Fruit fly (Drosophila melanogaster): ENCODE measurements around the gene CG14298.

Gene CG14298

dm6 chr3R:18914594-18915275, 39.4 kb downstream of the CG14298 start, which contains the start of gene Xrp1 (continued):
- no peak for TF ChIP-seq usp (GFP tag; optimal IDR thresholded peaks at IDR 0.05)
- peak; percentile 28 for TF ChIP-seq Sp1 (GFP tag; optimal IDR thresholded peaks at IDR 0.05)
- no peak for TF ChIP-seq Hr78 (GFP tag; optimal IDR thresholded peaks at IDR 0.05)
- no peak for TF ChIP-seq N (GFP tag; optimal IDR thresholded peaks at IDR 0.05)
- TF ChIP-seq Jra (GFP tag; optimal IDR thresholded peaks at IDR 0.05) = peak; percentile 48

- no peak for TF ChIP-seq Hr83 (GFP tag; optimal IDR thresholded peaks at IDR 0.05; ENCODE audit: poor library complexity, severe bottlenecking)
These were observed 40.4 kb downstream of the CG14298 start for dm6 chr3R:18915644-18916194.

- TF ChIP-seq ey (GFP tag; optimal IDR thresholded peaks at IDR 0.05) (no peak), CrebA (GFP tag; optimal IDR thresholded peaks at IDR 0.05; ENCODE audit: borderline replicate concordance) (peak; percentile 93), Hr78 (GFP tag; optimal IDR thresholded peaks at IDR 0.05) (no peak), HLH106 (tag; optimal IDR thresholded peaks at IDR 0.05) (peak; percentile 40), CG32264 (GFP tag; optimal IDR thresholded peaks at IDR 0.05) (no peak), br (GFP tag; optimal IDR thresholded peaks at IDR 0.05) (peak; percentile 63), GATAd (GFP tag; optimal IDR thresholded peaks at IDR 0.05) (no peak), Rel (GFP tag; optimal IDR thresholded peaks at IDR 0.05) (peak; percentile 33), Rel (tag; optimal IDR thresholded peaks at IDR 0.05) (peak; percentile 94), dsf (GFP tag; optimal IDR thresholded peaks at IDR 0.05; ENCODE audit: borderline replicate concordance) (no peak), CG9705 (GFP tag; optimal IDR thresholded peaks at IDR 0.05) (no peak), lola (GFP tag; optimal IDR thresholded peaks at IDR 0.05) (no peak), rgr (GFP tag; optimal IDR thresholded peaks at IDR 0.05) (peak; percentile 38), psq (GFP tag; optimal IDR thresholded peaks at IDR 0.05) (peak; percentile 5), tai (GFP tag; optimal IDR thresholded peaks at IDR 0.05) (no peak), pan (optimal IDR thresholded peaks at IDR 0.05) (no peak), Dif (GFP tag; optimal IDR thresholded peaks at IDR 0.05; ENCODE audit: partially characterized antibody) (peak; percentile 18), sage (GFP tag; optimal IDR thresholded peaks at IDR 0.05) (peak; percentile 81), Hnf4 (GFP tag; optimal IDR thresholded peaks at IDR 0.05) (no peak), Myc (optimal IDR thresholded peaks at IDR 0.05) (no peak), Sp1 (GFP tag; optimal IDR thresholded peaks at IDR 0.05) (peak; percentile 43), jim (GFP tag; optimal IDR thresholded peaks at IDR 0.05) (no peak), usp (GFP tag; optimal IDR thresholded peaks at IDR 0.05) (no peak), foxo (GFP tag; optimal IDR thresholded peaks at IDR 0.05) (peak; percentile 4 to 35), brk (GFP tag; optimal IDR thresholded peaks at IDR 0.05) (peak; percentile 85), Dfd (GFP tag; optimal IDR thresholded peaks at IDR 0.05) (no peak), h (GFP tag; optimal IDR thresholded peaks at IDR 0.05) (peak; percentile 84), N (GFP tag; optimal IDR thresholded peaks at IDR 0.05) (peak; percentile 24), dl (GFP tag; optimal IDR thresholded peaks at IDR 0.05; ENCODE audit: insufficient read depth in 1 of 2, partially characterized antibody in 2 of 2) (peak in 1 of 2 experiments; percentile 56), dmrt93B (GFP tag; optimal IDR thresholded peaks at IDR 0.05) (no peak), OdsH (GFP tag; optimal IDR thresholded peaks at IDR 0.05) (peak; percentile 49), woc (GFP tag; optimal IDR thresholded peaks at IDR 0.05) (no peak), Jra (GFP tag; optimal IDR thresholded peaks at IDR 0.05) (peak; percentile 73), sv (GFP tag; optimal IDR thresholded peaks at IDR 0.05) (no peak), fru (GFP tag; optimal IDR thresholded peaks at IDR 0.05) (peak; percentile 50), Hr83 (GFP tag; optimal IDR thresholded peaks at IDR 0.05; ENCODE audit: poor library complexity, severe bottlenecking) (no peak), Vsx2 (GFP tag; optimal IDR thresholded peaks at IDR 0.05; ENCODE audit: partially characterized antibody) (no peak), Mio (GFP tag; optimal IDR thresholded peaks at IDR 0.05) (no peak), Abd-B (GFP tag; optimal IDR thresholded peaks at IDR 0.05) (no peak)
These were observed 41.5 kb downstream of the CG14298 start for dm6 chr3R:18916715-18917253.

Measured in whole organism, wandering third instar larva.